Fruit fly (Drosophila melanogaster) whole organism, embryonic: ENCODE results near the gene CG8958.

Experiments used
- ATbp ChIP-seq: fragments of 200-800 bp; sonication (Bioruptor generic); optimal IDR thresholded peaks from 2 replicates; lab custom pipeline; 2017; ENCODE audit warnings: missing biosample characterization, mild to moderate bottlenecking, missing genetic modification characterization, missing genetic modification reagents
- Ada2b ChIP-seq: fragments of 200-800 bp; sonication (Bioruptor generic); IDR thresholded peaks from 2 replicates; pipeline ENCODE4 v1.3.6; 2022; ENCODE audit warnings: missing biosample characterization, missing genetic modification characterization
- CG1024 ChIP-seq: fragments of 200-800 bp; sonication (Bioruptor generic); IDR thresholded peaks from 2 replicates; pipeline ENCODE4 v1.3.6; 2022; ENCODE audit warnings: missing biosample characterization, missing genetic modification characterization
- CG11456 ChIP-seq: fragments of 200-800 bp; sonication (Bioruptor generic); IDR thresholded peaks from 3 replicates; pipeline ENCODE4 v1.3.6; 2022; ENCODE audit warnings: missing biosample characterization, missing genetic modification characterization
- CG11723 ChIP-seq: fragments of 200-800 bp; sonication (Bioruptor generic); optimal IDR thresholded peaks from 2 replicates; lab custom pipeline; 2017; ENCODE audit warnings: missing biosample characterization, mild to moderate bottlenecking, missing genetic modification characterization
- CG12104 ChIP-seq: fragments of 200-800 bp; sonication (Bioruptor generic); optimal IDR thresholded peaks from 3 replicates; lab custom pipeline; 2016; ENCODE audit warnings: missing biosample characterization, missing genetic modification characterization
- CG12299 ChIP-seq: fragments of 200-800 bp; sonication (Bioruptor generic); optimal IDR thresholded peaks from 2 replicates; lab custom pipeline; 2018; ENCODE audit warnings: missing biosample characterization, mild to moderate bottlenecking, missing genetic modification characterization
- CG13424 ChIP-seq: fragments of 200-800 bp; sonication (Bioruptor generic); optimal IDR thresholded peaks from 2 replicates; lab custom pipeline; 2019; ENCODE audit warnings: missing biosample characterization, mild to moderate bottlenecking, missing genetic modification characterization, moderate library complexity
- CG14441 ChIP-seq: fragments of 200-800 bp; sonication (Bioruptor generic); IDR thresholded peaks from 2 replicates; pipeline ENCODE4 v1.3.6; 2022; ENCODE audit warnings: missing biosample characterization, missing genetic modification characterization
- CG16813 ChIP-seq: fragments of 200-800 bp; sonication (Bioruptor generic); IDR thresholded peaks from 3 replicates; pipeline ENCODE4 v1.3.6; 2022; ENCODE audit warnings: missing biosample characterization, missing genetic modification characterization; ENCODE audit not compliant: partially characterized antibody
- CG16863 ChIP-seq: fragments of 200-800 bp; sonication (Bioruptor generic); optimal IDR thresholded peaks from 3 replicates; lab custom pipeline; 2016; ENCODE audit warnings: missing biosample characterization, missing genetic modification characterization
- CG18011 ChIP-seq: fragments of 200-800 bp; sonication (Bioruptor generic); optimal IDR thresholded peaks from 2 replicates; lab custom pipeline; 2017; ENCODE audit warnings: missing biosample characterization, missing genetic modification characterization, mild to moderate bottlenecking, moderate library complexity, missing genotype
- CG2116 ChIP-seq: fragments of 200-800 bp; sonication (Bioruptor generic); optimal IDR thresholded peaks from 3 replicates; lab custom pipeline; 2018; ENCODE audit warnings: missing biosample characterization, mild to moderate bottlenecking, missing genetic modification characterization
- CG3847 ChIP-seq: fragments of 200-800 bp; sonication (Bioruptor generic); IDR thresholded peaks from 2 replicates; pipeline ENCODE4 v1.3.6; 2022; ENCODE audit warnings: missing biosample characterization, missing genetic modification characterization
- CG4404 ChIP-seq: fragments of 200-800 bp; sonication (Bioruptor generic); IDR thresholded peaks from 2 replicates; pipeline ENCODE4 v1.3.6; 2022; ENCODE audit warnings: missing biosample characterization, missing genetic modification characterization
- CG4617 ChIP-seq: fragments of 200-800 bp; sonication (Bioruptor generic); optimal IDR thresholded peaks from 3 replicates; lab custom pipeline; 2016; ENCODE audit warnings: missing biosample characterization, missing genetic modification characterization, borderline replicate concordance
- CG6272 ChIP-seq: fragments of 200-800 bp; sonication (Bioruptor generic); IDR thresholded peaks from 2 replicates; pipeline ENCODE4 v1.3.6; 2022; ENCODE audit warnings: missing biosample characterization, missing genetic modification characterization
- CG7357 ChIP-seq: fragments of 200-800 bp; sonication (Bioruptor generic); IDR thresholded peaks from 3 replicates; pipeline ENCODE4 v1.3.6; 2022; ENCODE audit warnings: missing biosample characterization, missing genetic modification characterization
- CG7786 ChIP-seq: fragments of 200-800 bp; sonication (Bioruptor generic); optimal IDR thresholded peaks from 2 replicates; lab custom pipeline; 2016; ENCODE audit warnings: missing biosample characterization, missing genetic modification characterization
- CG8388 ChIP-seq: fragments of 200-800 bp; sonication (Bioruptor generic); optimal IDR thresholded peaks from 2 replicates; lab custom pipeline; 2019; ENCODE audit warnings: missing biosample characterization, mild to moderate bottlenecking, missing genetic modification characterization, moderate library complexity
- D ChIP-seq, 2 experiments: fragments of 200-800 bp in 1 of 2; fragments of >200 bp in 1 of 2; sonication (Bioruptor generic) in 1 of 2; optimal IDR thresholded peaks; 2 replicates in 1 of 2; 3 replicates in 1 of 2; lab custom pipeline; 2017; ENCODE audit warnings: mild to moderate bottlenecking in 1 of 2, missing biosample characterization in 1 of 2, missing genetic modification characterization in 1 of 2, missing genetic modification reagents in 1 of 2
- Deaf1 ChIP-seq: fragments of 200-800 bp; optimal IDR thresholded peaks from 3 replicates; lab custom pipeline; 2019; ENCODE audit warnings: missing biosample characterization, mild to moderate bottlenecking, missing genetic modification characterization, moderate library complexity
- Drgx ChIP-seq: fragments of 200-800 bp; sonication (Bioruptor generic); IDR thresholded peaks from 2 replicates; pipeline ENCODE4 v1.3.6; 2022; ENCODE audit warnings: missing biosample characterization, missing genetic modification characterization
- GATAe ChIP-seq: fragments of 200-800 bp; sonication (Bioruptor generic); conservative IDR thresholded peaks from 2 replicates; pipeline ENCODE4 v1.3.6; 2022; ENCODE audit warnings: missing biosample characterization, missing genetic modification characterization
- HHEX ChIP-seq: fragments of 200-800 bp; sonication (Bioruptor generic); optimal IDR thresholded peaks from 3 replicates; lab custom pipeline; 2017; ENCODE audit warnings: missing biosample characterization, mild to moderate bottlenecking, missing genetic modification characterization, missing genetic modification reagents
- MBD-R2 ChIP-seq: fragments of 200-800 bp; sonication (Bioruptor generic); IDR thresholded peaks from 2 replicates; pipeline ENCODE4 v1.3.6; 2022; ENCODE audit warnings: missing biosample characterization, missing genetic modification characterization
- YL-1 ChIP-seq: fragments of 200-800 bp; sonication (Bioruptor generic); optimal IDR thresholded peaks from 3 replicates; lab custom pipeline; 2017; ENCODE audit warnings: missing biosample characterization, mild to moderate bottlenecking, missing genetic modification characterization
- abd-A ChIP-seq: fragments of 200-800 bp; sonication (Bioruptor generic); optimal IDR thresholded peaks from 3 replicates; lab custom pipeline; 2019; ENCODE audit warnings: missing biosample characterization, mild to moderate bottlenecking, missing genetic modification characterization, moderate library complexity
- al ChIP-seq: fragments of 200-800 bp; sonication (Bioruptor generic); IDR thresholded peaks from 2 replicates; pipeline ENCODE4 v1.3.6; 2022; ENCODE audit warnings: missing biosample characterization, missing genetic modification characterization
- ash1 ChIP-seq: fragments of 200-800 bp; sonication (Bioruptor generic); optimal IDR thresholded peaks from 2 replicates; lab custom pipeline; 2018; ENCODE audit warnings: missing biosample characterization, mild to moderate bottlenecking, missing genetic modification characterization
- br ChIP-seq: fragments of >200 bp; optimal IDR thresholded peaks from 2 replicates; lab custom pipeline; 2017
- crol ChIP-seq: fragments of 200-800 bp; sonication (Bioruptor generic); IDR thresholded peaks from 2 replicates; pipeline ENCODE4 v1.3.6; 2022; ENCODE audit warnings: missing biosample characterization, missing genetic modification characterization
- da ChIP-seq: fragments of 200-800 bp; sonication (Bioruptor generic); optimal IDR thresholded peaks from 2 replicates; lab custom pipeline; 2016; ENCODE audit warnings: missing biosample characterization, missing genetic modification characterization
- dan ChIP-seq: fragments of 200-800 bp; sonication (Bioruptor generic); IDR thresholded peaks from 2 replicates; pipeline ENCODE4 v1.3.6; 2022; ENCODE audit warnings: missing biosample characterization, missing genetic modification characterization
- fd64A ChIP-seq: fragments of 200-800 bp; sonication (Bioruptor generic); optimal IDR thresholded peaks from 3 replicates; lab custom pipeline; 2018; ENCODE audit warnings: missing biosample characterization, mild to moderate bottlenecking, missing genetic modification characterization
- gce ChIP-seq: fragments of 200-800 bp; sonication (Bioruptor generic); IDR thresholded peaks from 3 replicates; pipeline ENCODE4 v1.3.6; 2022; ENCODE audit warnings: missing biosample characterization, missing genetic modification characterization
- gcm2 ChIP-seq: fragments of 200-800 bp; sonication (Bioruptor generic); optimal IDR thresholded peaks from 2 replicates; lab custom pipeline; 2016; ENCODE audit warnings: missing biosample characterization, missing genetic modification characterization
- hkb ChIP-seq, 2 experiments: fragments of 200-800 bp in 1 of 2; fragments of >200 bp in 1 of 2; sonication (Bioruptor generic) in 1 of 2; IDR thresholded peaks in 1 of 2; optimal IDR thresholded peaks in 1 of 2; 2 replicates each; pipeline versions ENCODE4 v1.3.6 to Lab custom; 2017 to 2022; ENCODE audit warnings: missing biosample characterization in 1 of 2, missing genetic modification characterization in 1 of 2
- ind ChIP-seq: fragments of 200-800 bp; sonication (Bioruptor generic); optimal IDR thresholded peaks from 3 replicates; lab custom pipeline; 2016; ENCODE audit warnings: missing biosample characterization, missing genetic modification characterization
- jing ChIP-seq: fragments of 200-800 bp; sonication (Bioruptor generic); optimal IDR thresholded peaks from 2 replicates; lab custom pipeline; 2018; ENCODE audit warnings: missing biosample characterization, mild to moderate bottlenecking, missing genetic modification characterization
- lola ChIP-seq, 3 experiments: fragments of >200 bp in 2 of 3; fragments of 200-800 bp in 1 of 3; sonication (Bioruptor generic) in 1 of 3; optimal IDR thresholded peaks; 2 replicates each; lab custom pipeline; 2017 to 2019; ENCODE audit warnings: missing biosample characterization in 3 of 3, missing genetic modification characterization in 3 of 3, mild to moderate bottlenecking in 1 of 3, moderate library complexity in 1 of 3
- pfk ChIP-seq: fragments of 200-800 bp; sonication (Bioruptor generic); optimal IDR thresholded peaks from 2 replicates; lab custom pipeline; 2018; ENCODE audit warnings: missing biosample characterization, mild to moderate bottlenecking, missing genetic modification characterization, moderate library complexity
- ro ChIP-seq: fragments of 200-800 bp; sonication (Bioruptor generic); IDR thresholded peaks from 2 replicates; pipeline ENCODE4 v1.3.6; 2022; ENCODE audit warnings: missing biosample characterization, missing genetic modification characterization
- slou ChIP-seq: fragments of 200-800 bp; sonication (Bioruptor generic); optimal IDR thresholded peaks from 3 replicates; lab custom pipeline; 2016; ENCODE audit warnings: missing biosample characterization, missing genetic modification characterization
- sob ChIP-seq: fragments of 200-800 bp; sonication (Bioruptor generic); IDR thresholded peaks from 2 replicates; pipeline ENCODE4 v1.3.6; 2022; ENCODE audit warnings: missing biosample characterization, missing genetic modification characterization
- ssp ChIP-seq: fragments of 200-800 bp; sonication (Bioruptor generic); IDR thresholded peaks from 2 replicates; pipeline ENCODE4 v1.3.6; 2022; ENCODE audit warnings: missing biosample characterization, missing genetic modification characterization
- toy ChIP-seq: fragments of 200-800 bp; sonication (Bioruptor generic); IDR thresholded peaks from 2 replicates; pipeline ENCODE4 v1.3.6; 2022; ENCODE audit warnings: missing biosample characterization, missing genetic modification characterization
- usp ChIP-seq: fragments of >200 bp; optimal IDR thresholded peaks from 2 replicates; lab custom pipeline; 2017; ENCODE audit warnings: missing biosample characterization, missing genetic modification characterization
- vvl ChIP-seq: fragments of 200-800 bp; sonication (Bioruptor generic); IDR thresholded peaks from 2 replicates; pipeline ENCODE4 v1.3.6; 2022; ENCODE audit warnings: missing biosample characterization, missing genetic modification characterization
- wor ChIP-seq: fragments of 200-800 bp; sonication (Bioruptor generic); IDR thresholded peaks from 2 replicates; pipeline ENCODE4 v1.3.6; 2022; ENCODE audit warnings: missing biosample characterization, missing genetic modification characterization

The CG8958 gene

dm6 chrX:16085865-16086592, 3.0 kb downstream of the CG8958 start (continued):
- no peak for TF ChIP-seq slou (GFP tag; lab: Kevin White, UChicago)
- TF ChIP-seq ro (GFP tag; lab: Robert Waterston, UW) = no peak
- no peak for TF ChIP-seq D (optimal IDR thresholded peaks at IDR 0.05; lab: Kevin White, UChicago)
- peak; percentile 4 for TF ChIP-seq D (GFP tag; optimal IDR thresholded peaks at IDR 0.05; lab: Kevin White, UChicago)
- TF ChIP-seq CG16863 (GFP tag; lab: Kevin White, UChicago) = peak; percentile 10
- no peak for TF ChIP-seq pfk
- TF ChIP-seq GATAe (GFP tag; lab: Robert Waterston, UW) = no peak
- no peak for TF ChIP-seq CG3847 (GFP tag; lab: Robert Waterston, UW)
- TF ChIP-seq CG12299 (tag; lab: Kevin White, UChicago) = no peak
- TF ChIP-seq YL-1 = no peak
- no peak for TF ChIP-seq abd-A (tag; lab: Kevin White, UChicago)
- TF ChIP-seq Deaf1 (tag; lab: Kevin White, UChicago) = peak; percentile 90
- TF ChIP-seq MBD-R2 (GFP tag; lab: Robert Waterston, UW) = no peak
- TF ChIP-seq CG11723 (GFP tag; lab: Kevin White, UChicago) = no peak
- no peak for TF ChIP-seq toy (GFP tag; lab: Robert Waterston, UW)
- TF ChIP-seq CG7786 (GFP tag; lab: Kevin White, UChicago) = peak; percentile 5
- no peak for TF ChIP-seq HHEX
- TF ChIP-seq hkb (optimal IDR thresholded peaks at IDR 0.05; lab: Kevin White, UChicago) = no peak
- TF ChIP-seq hkb (GFP tag; IDR thresholded peaks at IDR 0.05; lab: Robert Waterston, UW) = peak; percentile 53; the same call in 1 of the 2 replicates
- 0 out of 3 replicates have a peak, but pooled peaks have one; percentile 20 for TF ChIP-seq CG7357 (GFP tag; lab: Robert Waterston, UW)
- no peak for TF ChIP-seq crol
- no peak for TF ChIP-seq br
- TF ChIP-seq jing = no peak
- TF ChIP-seq CG8388 (GFP tag; lab: Kevin White, UChicago) = no peak
- no peak for TF ChIP-seq CG2116 (GFP tag; lab: Kevin White, UChicago)
- no peak for TF ChIP-seq CG1024 (GFP tag; lab: Robert Waterston, UW)
- TF ChIP-seq CG4404 = 0 out of 2 replicates have a peak, but pooled peaks have one; percentile 14
- peak; percentile 13 for TF ChIP-seq ind (GFP tag; lab: Kevin White, UChicago)
- no peak for TF ChIP-seq gce (GFP tag; lab: Robert Waterston, UW)
- no peak for TF ChIP-seq vvl (GFP tag; lab: Robert Waterston, UW)
- no peak for TF ChIP-seq wor (GFP tag; lab: Robert Waterston, UW)
- no peak for TF ChIP-seq ATbp (GFP tag; lab: Kevin White, UChicago)
- no peak for TF ChIP-seq da
- TF ChIP-seq CG11456 (GFP tag; lab: Robert Waterston, UW) = no peak
- peak; percentile 36 for TF ChIP-seq CG13424 (tag; lab: Kevin White, UChicago)
- TF ChIP-seq ssp (GFP tag; lab: Robert Waterston, UW) = no peak
- TF ChIP-seq ash1 (GFP tag; lab: Kevin White, UChicago) = no peak
- no peak for TF ChIP-seq dan (GFP tag; lab: Robert Waterston, UW)
- TF ChIP-seq CG18011 (GFP tag; lab: Kevin White, UChicago) = no peak
- TF ChIP-seq al = no peak
- no peak for TF ChIP-seq CG6272
- no peak for TF ChIP-seq CG12104
- no peak for TF ChIP-seq usp (GFP tag; lab: Kevin White, UChicago)
- TF ChIP-seq fd64A = no peak
- TF ChIP-seq Drgx (GFP tag; lab: Robert Waterston, UW) = no peak
- TF ChIP-seq Ada2b (GFP tag; lab: Robert Waterston, UW) = peak; percentile 39; the same call in 1 of the 2 replicates
- TF ChIP-seq gcm2 (GFP tag; lab: Kevin White, UChicago) = no peak
- TF ChIP-seq lola (GFP tag; optimal IDR thresholded peaks at IDR 0.05; lab: Kevin White, UChicago) = no peak
- no peak for TF ChIP-seq CG14441 (GFP tag; lab: Robert Waterston, UW)
- no peak for TF ChIP-seq CG16813
- TF ChIP-seq sob (GFP tag; lab: Robert Waterston, UW) = 0 out of 2 replicates have a peak, but pooled peaks have one; percentile 6
- no peak for TF ChIP-seq CG4617 (GFP tag; lab: Kevin White, UChicago)
